Fruit fly (Drosophila melanogaster): ENCODE results near the gene CG45079.

CG45079 gene

dm6 chr3R:17142304-17142703 lies 18.0 kb downstream of the CG45079 start, which contains the start of gene TwdlW:
Gene TwdlW, minus strand, starts transcription at chr3R:17142404.
- no peak for TF ChIP-seq Clk (GFP tag; optimal IDR thresholded peaks at IDR 0.05)

dm6 chr3R:17147647-17148244 lies 23.5 kb downstream of the CG45079 start:
- no peak for TF ChIP-seq CG11617 (GFP tag; optimal IDR thresholded peaks at IDR 0.05)
- TF ChIP-seq cnc (optimal IDR thresholded peaks at IDR 0.05): no peak
- peak; percentile 43 for TF ChIP-seq Mnt (GFP tag; optimal IDR thresholded peaks at IDR 0.05)
- TF ChIP-seq CG12768 (GFP tag; optimal IDR thresholded peaks at IDR 0.05): no peak
- no peak for TF ChIP-seq pad (GFP tag; optimal IDR thresholded peaks at IDR 0.05)
- TF ChIP-seq cic (GFP tag; optimal IDR thresholded peaks at IDR 0.05): no peak
- no peak for TF ChIP-seq CG1620 (GFP tag; optimal IDR thresholded peaks at IDR 0.05)
- no peak for TF ChIP-seq bab1 (GFP tag; optimal IDR thresholded peaks at IDR 0.05)
- peak; percentile 7 for TF ChIP-seq CG7101 (tag; optimal IDR thresholded peaks at IDR 0.05)
- no peak for TF ChIP-seq Hr96 (GFP tag; optimal IDR thresholded peaks at IDR 0.05)

- TF ChIP-seq CG14711 (tag; optimal IDR thresholded peaks at IDR 0.05) (peak; percentile 89), bab1 (GFP tag; optimal IDR thresholded peaks at IDR 0.05) (peak; percentile 75), cnc (optimal IDR thresholded peaks at IDR 0.05) (no peak), CG7045 (GFP tag; optimal IDR thresholded peaks at IDR 0.05) (no peak), CG11617 (GFP tag; optimal IDR thresholded peaks at IDR 0.05) (no peak), Mnt (GFP tag; optimal IDR thresholded peaks at IDR 0.05) (peak; percentile 24), CG7101 (tag; optimal IDR thresholded peaks at IDR 0.05) (no peak), CG5204 (GFP tag; optimal IDR thresholded peaks at IDR 0.05) (peak; percentile 56), ovo (GFP tag; optimal IDR thresholded peaks at IDR 0.05) (no peak), Crg-1 (GFP tag; optimal IDR thresholded peaks at IDR 0.05) (no peak), toe (GFP tag; optimal IDR thresholded peaks at IDR 0.05) (peak; percentile 54), CG1620 (GFP tag; optimal IDR thresholded peaks at IDR 0.05) (peak; percentile 62), pad (GFP tag; optimal IDR thresholded peaks at IDR 0.05) (peak; percentile 25), CG12768 (GFP tag; optimal IDR thresholded peaks at IDR 0.05) (no peak), CG33017 (tag; optimal IDR thresholded peaks at IDR 0.05) (no peak), cic (GFP tag; optimal IDR thresholded peaks at IDR 0.05) (no peak), tj (GFP tag; optimal IDR thresholded peaks at IDR 0.05) (peak; percentile 89), Hr96 (GFP tag; optimal IDR thresholded peaks at IDR 0.05) (peak; percentile 46), Clk (GFP tag; optimal IDR thresholded peaks at IDR 0.05) (no peak), kay (GFP tag; ENCODE audit: borderline replicate concordance) (peak; percentile 17)
Measured at dm6 chr3R:17149080-17149746, 24.9 kb downstream of the CG45079 start, which contains the start of the genes m-cup and Det. Gene m-cup, minus strand, starts transcription at chr3R:17149412. Gene Det, plus strand, starts transcription at chr3R:17149667.

- TF ChIP-seq CG7101 (tag; optimal IDR thresholded peaks at IDR 0.05) (no peak), Crg-1 (GFP tag; optimal IDR thresholded peaks at IDR 0.05) (no peak), toe (GFP tag; optimal IDR thresholded peaks at IDR 0.05) (no peak)
Measured at dm6 chr3R:17150287-17150686, 26.0 kb downstream of the CG45079 start, which contains the start of gene Smug. Gene Smug, plus strand, starts transcription at chr3R:17150587.

DNA sequence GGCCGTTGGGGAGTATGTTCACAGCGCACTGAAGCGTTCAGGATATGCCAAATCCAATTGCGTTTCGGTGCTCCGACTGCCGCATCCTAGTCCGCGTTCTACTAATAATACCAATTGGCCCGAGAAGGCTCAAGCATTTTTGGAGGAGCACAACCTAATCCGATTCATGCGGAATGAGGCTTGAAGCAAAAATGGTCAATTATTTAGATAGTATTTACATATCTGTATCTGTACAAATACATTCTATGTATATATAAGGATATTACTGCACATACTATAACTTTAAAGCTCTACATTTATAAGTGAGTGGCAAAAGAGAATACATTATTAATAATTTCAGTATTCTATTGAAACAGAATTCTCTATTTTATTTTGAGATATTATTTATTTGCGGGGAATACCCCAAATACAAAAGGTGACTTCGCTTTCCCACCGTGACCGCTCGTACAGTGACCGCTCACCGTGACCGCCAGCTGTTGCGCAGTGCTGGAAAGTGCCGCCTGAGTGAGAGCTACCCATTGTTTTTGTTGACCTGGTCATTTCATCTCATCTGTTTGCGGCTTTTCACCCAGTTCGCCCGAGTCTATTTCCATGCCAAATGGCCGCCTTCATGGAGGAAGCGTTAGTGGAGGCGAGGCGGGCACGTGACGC lies 27.2 kb downstream of the CG45079 start, which contains the start of gene CG5292:
CG5292 (plus strand) TSS at position 486 of the 651 bp plus-strand sequence.
- TF ChIP-seq Clk (GFP tag; optimal IDR thresholded peaks at IDR 0.05) (no peak), CG11617 (GFP tag; optimal IDR thresholded peaks at IDR 0.05) (peak; percentile 46), ovo (GFP tag; optimal IDR thresholded peaks at IDR 0.05) (peak; percentile 55), toe (GFP tag; optimal IDR thresholded peaks at IDR 0.05) (peak; percentile 52), Crg-1 (GFP tag; optimal IDR thresholded peaks at IDR 0.05) (peak; percentile 38), CG12768 (GFP tag; optimal IDR thresholded peaks at IDR 0.05) (no peak), Mnt (GFP tag; optimal IDR thresholded peaks at IDR 0.05) (peak; percentile 80), cnc (optimal IDR thresholded peaks at IDR 0.05) (no peak), Hr96 (GFP tag; optimal IDR thresholded peaks at IDR 0.05) (peak; percentile 34), kay (GFP tag; ENCODE audit: borderline replicate concordance) (no peak), CG14711 (tag; optimal IDR thresholded peaks at IDR 0.05) (peak; percentile 48), bab1 (GFP tag; optimal IDR thresholded peaks at IDR 0.05) (peak; percentile 70), CG33017 (tag; optimal IDR thresholded peaks at IDR 0.05) (peak; percentile 65), CG7101 (tag; optimal IDR thresholded peaks at IDR 0.05) (peak; percentile 64), CG7045 (GFP tag; optimal IDR thresholded peaks at IDR 0.05) (peak; percentile 12), tj (GFP tag; optimal IDR thresholded peaks at IDR 0.05) (peak; percentile 37), pad (GFP tag; optimal IDR thresholded peaks at IDR 0.05) (peak; percentile 31), CG1620 (GFP tag; optimal IDR thresholded peaks at IDR 0.05) (peak; percentile 54), CG5204 (GFP tag; optimal IDR thresholded peaks at IDR 0.05) (peak; percentile 41), cic (GFP tag; optimal IDR thresholded peaks at IDR 0.05) (no peak)

Data from whole organism, adult.